Fruit fly (Drosophila melanogaster) whole organism, embryonic: ENCODE measurements around the gene CG14036.

Experiments used
- CG10431 ChIP-seq: fragments of 200-800 bp; sonication (Bioruptor generic); optimal IDR thresholded peaks from 3 replicates; lab custom pipeline; 2018; ENCODE audit warnings: missing biosample characterization, mild to moderate bottlenecking, missing genetic modification characterization
- CG10462 ChIP-seq: fragments of 200-800 bp; sonication (Bioruptor generic); optimal IDR thresholded peaks from 2 replicates; lab custom pipeline; 2016; ENCODE audit warnings: missing biosample characterization, missing genetic modification characterization
- CG10654 ChIP-seq: fragments of 200-800 bp; sonication (Bioruptor generic); optimal IDR thresholded peaks from 2 replicates; lab custom pipeline; 2016; ENCODE audit warnings: missing biosample characterization, missing genetic modification characterization
- CG1233 ChIP-seq: fragments of 200-800 bp; sonication (Bioruptor generic); optimal IDR thresholded peaks from 4 replicates; lab custom pipeline; 2018; ENCODE audit warnings: missing biosample characterization, mild to moderate bottlenecking, missing genetic modification characterization
- CG13296 ChIP-seq: fragments of 200-800 bp; sonication (Bioruptor generic); optimal IDR thresholded peaks from 3 replicates; lab custom pipeline; 2018; ENCODE audit warnings: missing biosample characterization, mild to moderate bottlenecking, missing genetic modification characterization
- CG13424 ChIP-seq: fragments of 200-800 bp; sonication (Bioruptor generic); optimal IDR thresholded peaks from 2 replicates; lab custom pipeline; 2019; ENCODE audit warnings: missing biosample characterization, mild to moderate bottlenecking, missing genetic modification characterization, moderate library complexity
- CG14860 ChIP-seq: fragments of 200-800 bp; sonication (Bioruptor generic); IDR thresholded peaks from 3 replicates; pipeline ENCODE4 v1.3.6; 2022; ENCODE audit warnings: missing biosample characterization, missing genetic modification characterization; ENCODE audit not compliant: partially characterized antibody
- CG15696 ChIP-seq: fragments of 200-800 bp; sonication (Bioruptor generic); optimal IDR thresholded peaks from 2 replicates; lab custom pipeline; 2019; ENCODE audit warnings: missing biosample characterization, mild to moderate bottlenecking, missing genetic modification characterization, moderate library complexity
- CG17912 ChIP-seq: fragments of 200-800 bp; sonication (Bioruptor generic); optimal IDR thresholded peaks from 2 replicates; lab custom pipeline; 2018; ENCODE audit warnings: missing biosample characterization, mild to moderate bottlenecking, missing genetic modification characterization
- CG1832 ChIP-seq: fragments of 200-800 bp; sonication (Bioruptor generic); optimal IDR thresholded peaks from 2 replicates; lab custom pipeline; 2017; ENCODE audit warnings: missing biosample characterization, mild to moderate bottlenecking, missing genetic modification characterization, inconsistent platforms
- CG18476 ChIP-seq: fragments of 200-800 bp; sonication (Bioruptor generic); optimal IDR thresholded peaks from 2 replicates; lab custom pipeline; 2016; ENCODE audit warnings: missing biosample characterization, mild to moderate bottlenecking, missing genetic modification characterization
- CG2116 ChIP-seq: fragments of 200-800 bp; sonication (Bioruptor generic); optimal IDR thresholded peaks from 3 replicates; lab custom pipeline; 2018; ENCODE audit warnings: missing biosample characterization, mild to moderate bottlenecking, missing genetic modification characterization
- CG2712 ChIP-seq: fragments of 200-800 bp; optimal IDR thresholded peaks from 3 replicates; lab custom pipeline; 2019; ENCODE audit warnings: missing biosample characterization, mild to moderate bottlenecking, missing genetic modification characterization, moderate library complexity
- CG2889 ChIP-seq: fragments of 200-800 bp; sonication (Bioruptor generic); IDR thresholded peaks from 3 replicates; pipeline ENCODE4 v1.3.6; 2022; ENCODE audit warnings: missing biosample characterization, missing genetic modification characterization
- CG32772 ChIP-seq: fragments of 200-800 bp; sonication (Bioruptor generic); IDR thresholded peaks from 2 replicates; pipeline ENCODE4 v1.3.6; 2022; ENCODE audit warnings: missing biosample characterization, missing genetic modification characterization
- CG33557 ChIP-seq: fragments of 200-800 bp; sonication (Bioruptor generic); optimal IDR thresholded peaks from 2 replicates; lab custom pipeline; 2019; ENCODE audit warnings: missing biosample characterization, mild to moderate bottlenecking, missing genetic modification characterization, moderate library complexity
- CG6654 ChIP-seq: fragments of 200-800 bp; sonication (Bioruptor generic); optimal IDR thresholded peaks from 2 replicates; lab custom pipeline; 2017; ENCODE audit warnings: missing biosample characterization, mild to moderate bottlenecking, missing genetic modification characterization
- CG6689 ChIP-seq: fragments of 200-800 bp; sonication (Bioruptor generic); IDR thresholded peaks from 2 replicates; pipeline ENCODE4 v1.3.6; 2022; ENCODE audit warnings: missing biosample characterization, missing genetic modification characterization
- CG7963 ChIP-seq: fragments of 200-800 bp; sonication (Bioruptor generic); IDR thresholded peaks from 3 replicates; pipeline ENCODE4 v1.3.6; 2022; ENCODE audit warnings: missing biosample characterization, missing genetic modification characterization; ENCODE audit not compliant: partially characterized antibody
- CG7987 ChIP-seq: fragments of 200-800 bp; sonication (Bioruptor generic); optimal IDR thresholded peaks from 2 replicates; lab custom pipeline; 2018; ENCODE audit warnings: missing biosample characterization, mild to moderate bottlenecking, missing genetic modification characterization, moderate library complexity
- CG8388 ChIP-seq: fragments of 200-800 bp; sonication (Bioruptor generic); optimal IDR thresholded peaks from 2 replicates; lab custom pipeline; 2019; ENCODE audit warnings: missing biosample characterization, mild to moderate bottlenecking, missing genetic modification characterization, moderate library complexity
- Dp ChIP-seq: fragments of 200-800 bp; sonication (Bioruptor generic); optimal IDR thresholded peaks from 2 replicates; lab custom pipeline; 2018; ENCODE audit warnings: missing biosample characterization, mild to moderate bottlenecking, missing genetic modification characterization, moderate library complexity
- Fer1 ChIP-seq: fragments of 200-800 bp; sonication (Bioruptor generic); optimal IDR thresholded peaks from 2 replicates; lab custom pipeline; 2017; ENCODE audit warnings: missing biosample characterization, mild to moderate bottlenecking, missing genetic modification characterization
- HmgZ ChIP-seq: fragments of 200-800 bp; sonication (Bioruptor generic); optimal IDR thresholded peaks from 2 replicates; lab custom pipeline; 2018; ENCODE audit warnings: missing biosample characterization, mild to moderate bottlenecking, missing genetic modification characterization
- Hr39 ChIP-seq: fragments of >200 bp; optimal IDR thresholded peaks from 2 replicates; lab custom pipeline; 2017
- NFAT ChIP-seq: fragments of 200-800 bp; sonication (Bioruptor generic); IDR thresholded peaks from 2 replicates; pipeline ENCODE4 v1.3.6; 2022; ENCODE audit warnings: missing biosample characterization, missing genetic modification characterization
- Oli ChIP-seq: fragments of 200-800 bp; sonication (Bioruptor generic); optimal IDR thresholded peaks from 2 replicates; lab custom pipeline; 2018; ENCODE audit warnings: missing biosample characterization, mild to moderate bottlenecking, missing genetic modification characterization, moderate library complexity
- Ravus ChIP-seq: fragments of 200-800 bp; sonication (Bioruptor generic); IDR thresholded peaks from 2 replicates; pipeline ENCODE4 v1.3.6; 2022; ENCODE audit warnings: missing biosample characterization, missing genetic modification characterization
- Scr ChIP-seq: fragments of 200-800 bp; sonication (Bioruptor generic); IDR thresholded peaks from 2 replicates; pipeline ENCODE4 v1.3.6; 2022; ENCODE audit warnings: missing biosample characterization, missing genetic modification characterization; ENCODE audit not compliant: partially characterized antibody
- Sin3A ChIP-seq: fragments of >200 bp; optimal IDR thresholded peaks from 2 replicates; lab custom pipeline; 2018
- Sry-β ChIP-seq: fragments of 200-800 bp; sonication (Bioruptor generic); optimal IDR thresholded peaks from 2 replicates; lab custom pipeline; 2018; ENCODE audit warnings: missing biosample characterization, mild to moderate bottlenecking, missing genetic modification characterization, moderate library complexity
- amos ChIP-seq: fragments of 200-800 bp; sonication (Bioruptor generic); IDR thresholded peaks from 2 replicates; pipeline ENCODE4 v1.3.6; 2022; ENCODE audit warnings: missing biosample characterization, missing genetic modification characterization; ENCODE audit not compliant: partially characterized antibody
- aop ChIP-seq: fragments of 200-800 bp; sonication (Bioruptor generic); IDR thresholded peaks from 2 replicates; pipeline ENCODE4 v1.3.6; 2022; ENCODE audit warnings: missing biosample characterization, missing genetic modification characterization
- br ChIP-seq: fragments of >200 bp; optimal IDR thresholded peaks from 2 replicates; lab custom pipeline; 2017
- chif ChIP-seq, 2 experiments: fragments of 200-800 bp; sonication (Bioruptor generic); optimal IDR thresholded peaks; 3 replicates each; lab custom pipeline; 2016; ENCODE audit warnings: missing biosample characterization in 2 of 2, missing genetic modification characterization in 2 of 2
- dan ChIP-seq: fragments of 200-800 bp; sonication (Bioruptor generic); IDR thresholded peaks from 2 replicates; pipeline ENCODE4 v1.3.6; 2022; ENCODE audit warnings: missing biosample characterization, missing genetic modification characterization
- eyg ChIP-seq: fragments of 200-800 bp; sonication (Bioruptor generic); optimal IDR thresholded peaks from 3 replicates; lab custom pipeline; 2016; ENCODE audit warnings: missing biosample characterization, missing genetic modification characterization
- fd102C ChIP-seq: fragments of 200-800 bp; sonication (Bioruptor generic); optimal IDR thresholded peaks from 2 replicates; lab custom pipeline; 2018; ENCODE audit warnings: missing biosample characterization, mild to moderate bottlenecking, missing genetic modification characterization, moderate library complexity
- grau ChIP-seq: fragments of 200-800 bp; optimal IDR thresholded peaks from 3 replicates; lab custom pipeline; 2019; ENCODE audit warnings: missing biosample characterization, mild to moderate bottlenecking, missing genetic modification characterization, moderate library complexity
- her ChIP-seq: fragments of 200-800 bp; sonication (Bioruptor generic); optimal IDR thresholded peaks from 2 replicates; lab custom pipeline; 2016; ENCODE audit warnings: missing biosample characterization, missing genetic modification characterization
- insv ChIP-seq, 2 experiments: fragments of 200-800 bp; sonication (Bioruptor generic); optimal IDR thresholded peaks; 3 replicates each; lab custom pipeline; 2016 to 2018; ENCODE audit warnings: missing biosample characterization in 2 of 2, missing genetic modification characterization in 2 of 2
- lilli ChIP-seq: fragments of 200-800 bp; sonication (Bioruptor generic); optimal IDR thresholded peaks from 3 replicates; lab custom pipeline; 2016; ENCODE audit warnings: missing biosample characterization, missing genetic modification characterization
- org-1 ChIP-seq: fragments of 200-800 bp; sonication (Bioruptor generic); optimal IDR thresholded peaks from 2 replicates; lab custom pipeline; 2017; ENCODE audit warnings: missing biosample characterization, missing genetic modification characterization
- p53 ChIP-seq: fragments of 200-800 bp; sonication (Bioruptor generic); optimal IDR thresholded peaks from 2 replicates; lab custom pipeline; 2016; ENCODE audit warnings: missing biosample characterization, missing genetic modification characterization
- phol ChIP-seq: fragments of 200-800 bp; sonication (Bioruptor generic); optimal IDR thresholded peaks from 3 replicates; lab custom pipeline; 2018; ENCODE audit warnings: missing biosample characterization, mild to moderate bottlenecking, missing genetic modification characterization, moderate library complexity
- tna ChIP-seq: fragments of 200-800 bp; sonication (Bioruptor generic); IDR thresholded peaks from 2 replicates; pipeline ENCODE4 v1.3.6; 2022; ENCODE audit warnings: missing biosample characterization, missing genetic modification characterization; ENCODE audit not compliant: partially characterized antibody
- tx ChIP-seq: fragments of 200-800 bp; sonication (Bioruptor generic); optimal IDR thresholded peaks from 2 replicates; lab custom pipeline; 2016; ENCODE audit warnings: missing biosample characterization, missing genetic modification characterization
- wek ChIP-seq: fragments of 200-800 bp; sonication (Bioruptor generic); optimal IDR thresholded peaks from 3 replicates; lab custom pipeline; 2018; ENCODE audit warnings: missing biosample characterization, mild to moderate bottlenecking, missing genetic modification characterization, moderate library complexity
- wor ChIP-seq: fragments of 200-800 bp; sonication (Bioruptor generic); IDR thresholded peaks from 2 replicates; pipeline ENCODE4 v1.3.6; 2022; ENCODE audit warnings: missing biosample characterization, missing genetic modification characterization
- z ChIP-seq: fragments of 200-800 bp; sonication (Bioruptor generic); IDR thresholded peaks from 3 replicates; pipeline ENCODE4 v1.3.6; 2022; ENCODE audit warnings: missing biosample characterization, missing genetic modification characterization

The CG14036 gene

DNA sequence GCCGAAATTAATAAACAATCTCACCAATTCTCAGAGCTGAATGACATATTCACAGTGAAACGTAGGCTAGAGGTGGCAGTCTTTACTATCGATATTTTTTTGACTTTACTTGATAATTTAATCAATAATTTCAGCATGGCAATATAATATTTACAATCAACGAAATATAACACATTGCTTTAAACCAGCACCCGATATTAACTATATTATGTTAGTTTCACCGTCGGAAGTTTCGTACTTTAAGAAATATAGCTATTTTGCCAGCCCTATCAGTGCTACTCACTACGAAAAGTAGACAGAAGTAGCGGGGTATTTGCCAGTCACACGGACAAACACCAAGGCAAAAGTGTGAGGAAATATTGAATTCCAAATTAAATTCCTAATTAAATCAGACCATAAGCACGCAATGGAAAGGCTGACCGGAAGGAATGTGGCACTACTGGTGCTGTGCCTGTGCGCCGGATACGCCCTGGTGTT lies 44.0 kb downstream of the CG14036 start, which contains the start of the genes CG31917, Tfb5 and SelT (continued):
- TF ChIP-seq eyg (no peak), CG10431 (GFP tag; lab: Kevin White, UChicago) (no peak), CG18476 (GFP tag; lab: Kevin White, UChicago) (peak; percentile 17), CG7963 (GFP tag; lab: Robert Waterston, UW) (no peak), wor (no peak), CG13296 (GFP tag; lab: Kevin White, UChicago) (no peak), CG8388 (GFP tag; lab: Kevin White, UChicago) (peak; percentile 35), CG7987 (no peak), her (GFP tag; lab: Kevin White, UChicago) (peak; percentile 24), CG6654 (GFP tag; lab: Kevin White, UChicago) (no peak), CG13424 (peak; percentile 70), Fer1 (GFP tag; lab: Kevin White, UChicago) (no peak), Oli (tag; lab: Kevin White, UChicago) (peak; percentile 15), CG1233 (GFP tag; lab: Kevin White, UChicago) (peak; percentile 46), fd102C (GFP tag; lab: Kevin White, UChicago) (no peak), CG2712 (peak; percentile 73), Sin3A (lab: Kevin White, UChicago) (peak; percentile 66), CG10654 (GFP tag; lab: Kevin White, UChicago) (no peak), HmgZ (peak; percentile 76), Ravus (GFP tag; lab: Robert Waterston, UW) (no peak), org-1 (GFP tag; lab: Kevin White, UChicago) (no peak), CG32772 (GFP tag; lab: Robert Waterston, UW) (no peak), CG17912 (no peak), CG2889 (GFP tag; lab: Robert Waterston, UW) (no peak), Sry-β (GFP tag; lab: Kevin White, UChicago) (peak; percentile 96), p53 (GFP tag; lab: Kevin White, UChicago) (no peak), grau (tag; lab: Kevin White, UChicago) (peak; percentile 69), chif (GFP tag; optimal IDR thresholded peaks at IDR 0.05; lab: Kevin White, UChicago) (peak; percentile 17 to 52), CG10462 (GFP tag; lab: Kevin White, UChicago) (peak; percentile 12), CG2116 (peak; percentile 56), CG6689 (no peak; the same call in 1 of the 2 replicates), CG1832 (GFP tag; lab: Kevin White, UChicago) (no peak), aop (GFP tag; lab: Robert Waterston, UW) (no peak), z (no peak), dan (no peak), Hr39 (no peak), br (lab: Kevin White, UChicago) (no peak), CG33557 (GFP tag; lab: Kevin White, UChicago) (peak; percentile 56), Dp (GFP tag; lab: Kevin White, UChicago) (peak; percentile 20), CG14860 (0 out of 3 replicates have a peak, but pooled peaks have one; percentile 42), wek (GFP tag; lab: Kevin White, UChicago) (no peak), amos (GFP tag; lab: Robert Waterston, UW) (peak; percentile 64), insv (GFP tag; optimal IDR thresholded peaks at IDR 0.05; lab: Kevin White, UChicago) (peak in 1 of 2 experiments; percentile 44), tna (GFP tag; lab: Robert Waterston, UW) (no peak), lilli (GFP tag; lab: Kevin White, UChicago) (peak; percentile 82), CG15696 (peak; percentile 50), NFAT (GFP tag; lab: Robert Waterston, UW) (no peak), tx (GFP tag; lab: Kevin White, UChicago) (peak; percentile 47), Scr (GFP tag; lab: Robert Waterston, UW) (peak; percentile 86), phol (tag; lab: Kevin White, UChicago) (peak; percentile 70)
